Worm (Caenorhabditis elegans): ENCODE measurements around the gene exp-1.

DNA sequence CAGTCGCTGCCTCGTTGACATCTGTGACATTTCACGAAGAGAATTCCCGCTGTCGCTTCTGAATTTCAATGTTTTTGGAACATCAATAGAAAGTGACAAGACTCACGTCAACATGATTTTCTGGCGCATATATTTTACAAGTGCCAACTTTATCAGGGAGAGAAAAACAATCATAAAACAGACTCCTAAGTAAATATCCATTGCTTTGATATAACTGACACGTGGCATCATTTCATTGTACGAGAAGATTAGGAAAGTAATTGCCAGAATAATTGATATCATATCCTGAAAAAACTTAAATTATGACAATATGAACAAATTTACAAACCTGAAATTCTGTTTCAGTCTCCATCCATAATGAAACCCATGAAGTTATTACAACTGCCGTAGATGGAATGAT is 2.8 kb downstream of the exp-1 start:
- TF ChIP-seq elt-2 (tag; optimal IDR thresholded peaks at IDR 0.05) (no peak), T23F11.4 (GFP tag; optimal IDR thresholded peaks at IDR 0.05) (no peak), ref-2 (tag; optimal IDR thresholded peaks at IDR 0.05) (no peak), nfya-1 (tag; optimal IDR thresholded peaks at IDR 0.05) (no peak), unc-3 (GFP tag; conservative IDR thresholded peaks at IDR 0.05) (no peak), unc-3 (tag; optimal IDR thresholded peaks at IDR 0.05) (no peak), nhr-11 (tag; optimal IDR thresholded peaks at IDR 0.05) (no peak)

Data from whole organism, late embryonic.